Worm (Caenorhabditis elegans) whole organism, young adult: ENCODE data around the gene T22C8.3.

ENCODE experiments used
- ccch-3 ChIP-seq: fragments of 200-800 bp; sonication (Bioruptor generic); optimal IDR thresholded peaks from 2 replicates; lab custom pipeline; 2018; ENCODE audit warnings: mild to moderate bottlenecking, missing genetic modification characterization, missing compliant biosample characterization
- ets-4 ChIP-seq: fragments of 200-800 bp; sonication (Bioruptor generic); optimal IDR thresholded peaks from 2 replicates; lab custom pipeline; 2018; ENCODE audit warnings: mild to moderate bottlenecking, missing genetic modification characterization, missing compliant biosample characterization
- fkh-3 ChIP-seq: sonication (generic microtip); optimal IDR thresholded peaks from 2 replicates; lab custom pipeline; 2016; ENCODE audit warnings: mild to moderate bottlenecking, missing genetic modification characterization, missing compliant biosample characterization
- unc-62 ChIP-seq: fragments of 150-350 bp; optimal IDR thresholded peaks from 2 replicates; lab custom pipeline; 2014; ENCODE audit warnings: missing biosample characterization, missing genetic modification reagents, missing genetic modification characterization

DNA sequence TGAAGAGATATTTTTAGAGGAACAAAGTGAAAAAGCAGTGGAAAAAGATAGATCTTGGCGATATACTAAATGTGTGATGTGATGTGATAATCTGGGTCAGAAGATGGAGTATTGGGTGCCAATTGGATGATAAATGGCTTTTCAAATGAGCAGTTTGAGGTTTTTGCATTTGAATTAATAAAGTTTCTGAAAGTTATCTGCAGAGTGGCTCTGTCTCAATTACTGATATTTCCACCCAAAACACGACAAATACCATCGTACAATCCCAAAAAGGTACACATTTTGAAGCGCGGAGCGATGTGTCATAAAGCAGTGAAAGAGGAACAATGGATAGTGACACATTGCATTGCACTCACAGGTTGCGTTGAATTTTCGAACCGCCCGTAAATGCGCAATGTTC is 17.8 kb upstream of the T22C8.3 start:
- TF ChIP-seq ccch-3 (GFP tag; lab: Kevin White, UChicago): no peak
- no peak for TF ChIP-seq unc-62 (GFP tag; lab: Kevin White, UChicago)
- TF ChIP-seq ets-4 (GFP tag; lab: Kevin White, UChicago): no peak
- no peak for TF ChIP-seq fkh-3 (tag; lab: Kevin White, UChicago)
